Fruit fly (Drosophila melanogaster) whole organism, embryonic: Measurements from ENCODE around the gene CG7329.

Source experiments
- Abd-B ChIP-seq: fragments of 200-800 bp; sonication (Bioruptor generic); optimal IDR thresholded peaks from 2 replicates; lab custom pipeline; 2018; ENCODE audit warnings: missing biosample characterization, mild to moderate bottlenecking, missing genetic modification characterization, moderate library complexity
- Antp ChIP-seq: fragments of 200-800 bp; sonication (Bioruptor generic); optimal IDR thresholded peaks from 3 replicates; lab custom pipeline; 2016; ENCODE audit warnings: missing biosample characterization, missing genetic modification characterization
- Blimp-1 ChIP-seq: fragments of 200-800 bp; sonication (Bioruptor generic); optimal IDR thresholded peaks from 3 replicates; lab custom pipeline; 2018; ENCODE audit warnings: missing biosample characterization, missing genetic modification characterization, mild to moderate bottlenecking, moderate library complexity, missing genetic modification reagents
- CG10209 ChIP-seq: fragments of 200-800 bp; sonication (Bioruptor generic); optimal IDR thresholded peaks from 3 replicates; lab custom pipeline; 2017; ENCODE audit warnings: missing biosample characterization, mild to moderate bottlenecking, missing genetic modification characterization, missing genetic modification reagents
- CG10431 ChIP-seq: fragments of 200-800 bp; sonication (Bioruptor generic); optimal IDR thresholded peaks from 3 replicates; lab custom pipeline; 2018; ENCODE audit warnings: missing biosample characterization, mild to moderate bottlenecking, missing genetic modification characterization
- CG11696 ChIP-seq: fragments of 200-800 bp; sonication (Bioruptor generic); IDR thresholded peaks from 2 replicates; pipeline ENCODE4 v1.3.6; 2022; ENCODE audit warnings: missing biosample characterization, missing genetic modification characterization
- CG12104 ChIP-seq: fragments of 200-800 bp; sonication (Bioruptor generic); optimal IDR thresholded peaks from 3 replicates; lab custom pipeline; 2016; ENCODE audit warnings: missing biosample characterization, missing genetic modification characterization
- CG12219 ChIP-seq: fragments of 200-800 bp; sonication (Bioruptor generic); optimal IDR thresholded peaks from 3 replicates; lab custom pipeline; 2018; ENCODE audit warnings: missing biosample characterization, mild to moderate bottlenecking, missing genetic modification characterization
- CG12942 ChIP-seq: fragments of 200-800 bp; sonication (Bioruptor generic); optimal IDR thresholded peaks from 3 replicates; lab custom pipeline; 2016; ENCODE audit warnings: missing biosample characterization, missing genetic modification characterization
- CG13775 ChIP-seq: fragments of 200-800 bp; sonication (Bioruptor generic); optimal IDR thresholded peaks from 3 replicates; lab custom pipeline; 2017; ENCODE audit warnings: missing biosample characterization, mild to moderate bottlenecking, missing genetic modification characterization
- CG14667 ChIP-seq: fragments of 200-800 bp; sonication (Bioruptor generic); IDR thresholded peaks from 2 replicates; pipeline ENCODE4 v1.3.6; 2022; ENCODE audit warnings: missing biosample characterization, missing genetic modification characterization
- CG15011 ChIP-seq: fragments of 200-800 bp; sonication (Bioruptor generic); optimal IDR thresholded peaks from 3 replicates; lab custom pipeline; 2018; ENCODE audit warnings: missing biosample characterization, mild to moderate bottlenecking, missing genetic modification characterization
- CG17568 ChIP-seq: fragments of 200-800 bp; sonication (Bioruptor generic); optimal IDR thresholded peaks from 2 replicates; lab custom pipeline; 2018; ENCODE audit warnings: missing biosample characterization, mild to moderate bottlenecking, missing genetic modification characterization, moderate library complexity
- CG2116 ChIP-seq: fragments of 200-800 bp; sonication (Bioruptor generic); optimal IDR thresholded peaks from 3 replicates; lab custom pipeline; 2018; ENCODE audit warnings: missing biosample characterization, mild to moderate bottlenecking, missing genetic modification characterization
- CG3281 ChIP-seq: fragments of 200-800 bp; sonication (Bioruptor generic); optimal IDR thresholded peaks from 3 replicates; lab custom pipeline; 2017; ENCODE audit warnings: missing biosample characterization, mild to moderate bottlenecking, missing genetic modification characterization
- CG33213 ChIP-seq: fragments of 200-800 bp; sonication (Bioruptor generic); optimal IDR thresholded peaks from 3 replicates; lab custom pipeline; 2016; ENCODE audit warnings: missing biosample characterization, missing genetic modification characterization
- CG4854 ChIP-seq: fragments of 200-800 bp; sonication (Bioruptor generic); optimal IDR thresholded peaks from 2 replicates; lab custom pipeline; 2016; ENCODE audit warnings: missing biosample characterization, missing genetic modification characterization, inconsistent platforms
- CG6254 ChIP-seq: fragments of 200-800 bp; sonication (Bioruptor generic); optimal IDR thresholded peaks from 3 replicates; lab custom pipeline; 2017; ENCODE audit warnings: mild to moderate bottlenecking, missing biosample characterization, missing genetic modification reagents, missing genetic modification characterization
- CG8765 ChIP-seq: fragments of 200-800 bp; sonication (Bioruptor generic); IDR thresholded peaks from 2 replicates; pipeline ENCODE4 v1.3.6; 2022; ENCODE audit warnings: missing biosample characterization, missing genetic modification characterization
- D19B ChIP-seq: fragments of 200-800 bp; sonication (Bioruptor generic); optimal IDR thresholded peaks from 2 replicates; lab custom pipeline; 2017; ENCODE audit warnings: missing biosample characterization, mild to moderate bottlenecking, missing genetic modification characterization
- Deaf1 ChIP-seq: fragments of 200-800 bp; optimal IDR thresholded peaks from 3 replicates; lab custom pipeline; 2019; ENCODE audit warnings: missing biosample characterization, mild to moderate bottlenecking, missing genetic modification characterization, moderate library complexity
- E2f1 ChIP-seq: fragments of 200-800 bp; sonication (Bioruptor generic); IDR thresholded peaks from 2 replicates; pipeline ENCODE4 v1.3.6; 2022; ENCODE audit warnings: missing biosample characterization, missing genetic modification characterization
- GATAe ChIP-seq: fragments of 200-800 bp; sonication (Bioruptor generic); conservative IDR thresholded peaks from 2 replicates; pipeline ENCODE4 v1.3.6; 2022; ENCODE audit warnings: missing biosample characterization, missing genetic modification characterization
- HLH3B ChIP-seq: fragments of 200-800 bp; sonication (Bioruptor generic); IDR thresholded peaks from 2 replicates; pipeline ENCODE4 v1.3.6; 2022; ENCODE audit warnings: missing biosample characterization, missing genetic modification characterization
- Mes4 ChIP-seq: fragments of 200-800 bp; sonication (Bioruptor generic); optimal IDR thresholded peaks from 2 replicates; lab custom pipeline; 2016; ENCODE audit warnings: missing biosample characterization, missing genetic modification characterization
- Opbp ChIP-seq: fragments of 200-800 bp; sonication (Bioruptor generic); IDR thresholded peaks from 3 replicates; pipeline ENCODE4 v1.3.6; 2022; ENCODE audit warnings: missing biosample characterization, missing genetic modification characterization; ENCODE audit not compliant: partially characterized antibody
- Pdp1 ChIP-seq, 2 experiments: fragments of 200-800 bp; sonication (Bioruptor generic); optimal IDR thresholded peaks; 3 replicates each; lab custom pipeline; 2016; ENCODE audit warnings: missing biosample characterization in 2 of 2, missing genetic modification characterization in 2 of 2, mild to moderate bottlenecking in 1 of 2, moderate library complexity in 1 of 2
- bigmax ChIP-seq: fragments of 200-800 bp; sonication (Bioruptor generic); optimal IDR thresholded peaks from 2 replicates; lab custom pipeline; 2018; ENCODE audit warnings: missing biosample characterization, mild to moderate bottlenecking, missing genetic modification characterization
- cas ChIP-seq: fragments of 200-800 bp; sonication (Bioruptor generic); IDR thresholded peaks from 2 replicates; pipeline ENCODE4 v1.3.6; 2022; ENCODE audit warnings: missing biosample characterization, missing genetic modification characterization
- crp ChIP-seq, 2 experiments: fragments of 200-800 bp; sonication (Bioruptor generic); optimal IDR thresholded peaks; 2 replicates in 1 of 2; 3 replicates in 1 of 2; lab custom pipeline; 2017; ENCODE audit warnings: missing biosample characterization in 2 of 2, missing genetic modification characterization in 2 of 2, mild to moderate bottlenecking in 1 of 2, moderate library complexity in 1 of 2
- disco-r ChIP-seq: fragments of 200-800 bp; sonication (Bioruptor generic); optimal IDR thresholded peaks from 2 replicates; lab custom pipeline; 2016; ENCODE audit warnings: missing biosample characterization, missing genetic modification characterization
- dm ChIP-seq: fragments of 200-800 bp; sonication (Bioruptor generic); optimal IDR thresholded peaks from 3 replicates; lab custom pipeline; 2016; ENCODE audit warnings: missing biosample characterization, missing genetic modification characterization
- dmrt11E ChIP-seq: fragments of 200-800 bp; sonication (Bioruptor generic); optimal IDR thresholded peaks from 3 replicates; lab custom pipeline; 2018; ENCODE audit warnings: missing biosample characterization, mild to moderate bottlenecking, missing genetic modification characterization, moderate library complexity
- dysf ChIP-seq: fragments of 200-800 bp; sonication (Bioruptor generic); IDR thresholded peaks from 3 replicates; pipeline ENCODE4 v1.3.6; 2022; ENCODE audit warnings: missing biosample characterization, missing genetic modification characterization
- fd102C ChIP-seq: fragments of 200-800 bp; sonication (Bioruptor generic); optimal IDR thresholded peaks from 2 replicates; lab custom pipeline; 2018; ENCODE audit warnings: missing biosample characterization, mild to moderate bottlenecking, missing genetic modification characterization, moderate library complexity
- gro ChIP-seq: fragments of 200-800 bp; sonication (Bioruptor generic); optimal IDR thresholded peaks from 2 replicates; lab custom pipeline; 2016; ENCODE audit warnings: missing biosample characterization, missing genetic modification characterization
- hkb ChIP-seq, 2 experiments: fragments of 200-800 bp in 1 of 2; fragments of >200 bp in 1 of 2; sonication (Bioruptor generic) in 1 of 2; IDR thresholded peaks in 1 of 2; optimal IDR thresholded peaks in 1 of 2; 2 replicates each; pipeline versions ENCODE4 v1.3.6 to Lab custom; 2017 to 2022; ENCODE audit warnings: missing biosample characterization in 1 of 2, missing genetic modification characterization in 1 of 2
- lab ChIP-seq: fragments of 200-800 bp; sonication (Bioruptor generic); optimal IDR thresholded peaks from 3 replicates; lab custom pipeline; 2017; ENCODE audit warnings: missing biosample characterization, missing genetic modification characterization, mild to moderate bottlenecking, moderate library complexity, missing genetic modification reagents
- nmo ChIP-seq: fragments of 200-800 bp; sonication (Bioruptor generic); optimal IDR thresholded peaks from 2 replicates; lab custom pipeline; 2018; ENCODE audit warnings: missing biosample characterization, mild to moderate bottlenecking, missing genetic modification characterization, moderate library complexity
- repo ChIP-seq: fragments of 200-800 bp; sonication (Bioruptor generic); optimal IDR thresholded peaks from 2 replicates; lab custom pipeline; 2016; ENCODE audit warnings: missing biosample characterization, missing genetic modification characterization
- row ChIP-seq: fragments of 200-800 bp; sonication (Bioruptor generic); IDR thresholded peaks from 3 replicates; pipeline ENCODE4 v1.3.6; 2022; ENCODE audit warnings: missing biosample characterization, missing genetic modification characterization
- so ChIP-seq: fragments of 200-800 bp; sonication (Bioruptor generic); IDR thresholded peaks from 3 replicates; pipeline ENCODE4 v1.3.6; 2022; ENCODE audit warnings: missing biosample characterization, missing genetic modification characterization
- tgo ChIP-seq: fragments of 200-800 bp; sonication (Bioruptor generic); IDR thresholded peaks from 3 replicates; pipeline ENCODE4 v1.3.6; 2022; ENCODE audit warnings: missing biosample characterization, missing genetic modification characterization
- trh ChIP-seq: fragments of 200-800 bp; sonication (Bioruptor generic); optimal IDR thresholded peaks from 2 replicates; lab custom pipeline; 2016; ENCODE audit warnings: missing biosample characterization, missing genetic modification characterization
- zen ChIP-seq: fragments of 200-800 bp; sonication (Bioruptor generic); optimal IDR thresholded peaks from 3 replicates; lab custom pipeline; 2018; ENCODE audit warnings: missing biosample characterization, mild to moderate bottlenecking, missing genetic modification characterization, moderate library complexity

The CG7329 gene

dm6 chr2L:10661490-10662240 is 23.4 kb upstream of the CG7329 start, which contains the start of gene CG31871 (continued):
- no peak for TF ChIP-seq hkb (optimal IDR thresholded peaks at IDR 0.05; lab: Kevin White, UChicago)
- TF ChIP-seq hkb (GFP tag; IDR thresholded peaks at IDR 0.05; lab: Robert Waterston, UW) = peak; percentile 71
- TF ChIP-seq lab = peak; percentile 67
- peak; percentile 40 for TF ChIP-seq CG12219 (GFP tag; lab: Kevin White, UChicago)
- TF ChIP-seq row (GFP tag; lab: Robert Waterston, UW) = peak; percentile 75
- TF ChIP-seq CG11696 (GFP tag; lab: Robert Waterston, UW) = no peak
- TF ChIP-seq trh = peak; percentile 18
- peak; percentile 67 for TF ChIP-seq E2f1
- peak; percentile 33; the same call in 1 of the 2 replicates for TF ChIP-seq CG14667
- peak; percentile 81 for TF ChIP-seq dysf (GFP tag; lab: Robert Waterston, UW)
- TF ChIP-seq Blimp-1 (GFP tag; lab: Kevin White, UChicago) = peak; percentile 89
- TF ChIP-seq HLH3B (GFP tag; lab: Robert Waterston, UW) = peak; percentile 73
- peak; percentile 32 for TF ChIP-seq CG12104
- no peak for TF ChIP-seq CG4854
- peak; percentile 88 for TF ChIP-seq nmo
- peak; percentile 61 for TF ChIP-seq CG10209 (GFP tag; lab: Kevin White, UChicago)
- TF ChIP-seq so = 0 out of 3 replicates have a peak, but pooled peaks have one; percentile 35
- TF ChIP-seq repo (GFP tag; lab: Kevin White, UChicago) = no peak
- peak; percentile 70 for TF ChIP-seq Abd-B (GFP tag; lab: Kevin White, UChicago)
- TF ChIP-seq zen (tag; lab: Kevin White, UChicago) = peak; percentile 15
- TF ChIP-seq dm (GFP tag; lab: Kevin White, UChicago) = no peak
- TF ChIP-seq Deaf1 (tag; lab: Kevin White, UChicago) = peak; percentile 60
- peak; percentile 50 for TF ChIP-seq CG15011 (GFP tag; lab: Kevin White, UChicago)
- no peak for TF ChIP-seq gro (GFP tag; lab: Kevin White, UChicago)
- TF ChIP-seq CG12942 (GFP tag; lab: Kevin White, UChicago) = peak; percentile 35
- peak; percentile 42 for TF ChIP-seq CG17568
- TF ChIP-seq CG10431 (GFP tag; lab: Kevin White, UChicago) = peak; percentile 6
- TF ChIP-seq cas (GFP tag; lab: Robert Waterston, UW) = no peak

dm6 chr2L:10657981-10658380 is 19.7 kb upstream of the CG7329 start, which contains the start of gene CG45690:
CG45690 (plus strand) TSS chr2L:10658281.
- TF ChIP-seq CG6254 (no peak), crp (GFP tag; optimal IDR thresholded peaks at IDR 0.05; lab: Kevin White, UChicago) (no peak), D19B (no peak), fd102C (GFP tag; lab: Kevin White, UChicago) (no peak), disco-r (GFP tag; lab: Kevin White, UChicago) (no peak), Pdp1 (GFP tag; optimal IDR thresholded peaks at IDR 0.05; lab: Kevin White, UChicago) (no peak), tgo (GFP tag; lab: Robert Waterston, UW) (no peak), CG2116 (GFP tag; lab: Kevin White, UChicago) (no peak), CG3281 (no peak), Mes4 (GFP tag; lab: Kevin White, UChicago) (no peak), GATAe (GFP tag; lab: Robert Waterston, UW) (no peak), Antp (GFP tag; lab: Kevin White, UChicago) (no peak), CG13775 (GFP tag; lab: Kevin White, UChicago) (no peak), Opbp (GFP tag; lab: Robert Waterston, UW) (no peak), bigmax (GFP tag; lab: Kevin White, UChicago) (no peak), CG33213 (GFP tag; lab: Kevin White, UChicago) (no peak), dmrt11E (tag; lab: Kevin White, UChicago) (no peak), CG8765 (no peak)
